Worm (Caenorhabditis elegans) whole organism, L2 larva: ENCODE data around the gene unc-9.
A peak's percentile ranks its signal among the peaks of the same experiment; 100 is the strongest.

ENCODE experiments used
- ZK546.5 ChIP-seq: sonication (generic microtip); optimal IDR thresholded peaks from 2 replicates; lab custom pipeline; 2017; ENCODE audit warnings: missing biosample characterization, missing genetic modification characterization
- fos-1 ChIP-seq: fragments of 150-350 bp; optimal IDR thresholded peaks from 2 replicates; lab custom pipeline; 2014; ENCODE audit warnings: missing biosample characterization, missing genetic modification characterization
- lin-39 ChIP-seq: fragments of 150-350 bp; optimal IDR thresholded peaks from 2 replicates; lab custom pipeline; 2014; ENCODE audit warnings: missing biosample characterization, missing genetic modification reagents, missing genetic modification characterization
- unc-39 ChIP-seq: fragments of 150-350 bp; optimal IDR thresholded peaks from 2 replicates; lab custom pipeline; 2014; ENCODE audit warnings: missing biosample characterization, missing genetic modification characterization
- zag-1 ChIP-seq: fragments of 150-350 bp; optimal IDR thresholded peaks from 2 replicates; lab custom pipeline; 2014; ENCODE audit warnings: missing biosample characterization, missing genetic modification characterization
- ztf-4 ChIP-seq: fragments of 150-350 bp; optimal IDR thresholded peaks from 2 replicates; lab custom pipeline; 2014; ENCODE audit warnings: missing biosample characterization, missing genetic modification characterization

DNA sequence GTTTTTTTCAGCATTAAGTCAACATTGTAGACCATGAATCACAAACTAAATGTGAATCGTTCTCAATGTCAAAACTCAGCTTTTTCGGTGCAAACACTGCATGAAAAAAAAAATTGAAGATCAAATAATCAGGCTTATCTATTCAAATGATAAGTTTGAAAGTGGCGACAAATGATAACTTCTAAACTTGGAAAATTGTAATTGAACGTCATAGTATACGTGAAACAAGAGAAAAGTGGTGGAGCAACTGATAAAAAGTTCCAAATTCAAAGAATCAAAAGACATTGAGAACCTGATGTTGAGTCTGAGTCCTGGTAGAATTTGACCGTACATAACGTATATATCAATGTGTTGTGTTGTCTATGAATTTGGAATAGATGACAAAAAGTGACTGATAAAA, 38.4 kb upstream of the unc-9 start:
- TF ChIP-seq zag-1 = no peak
- TF ChIP-seq lin-39 (tag; lab: Kevin White, UChicago) = no peak
- peak; percentile 68 for TF ChIP-seq fos-1 (tag; lab: Kevin White, UChicago)
- TF ChIP-seq unc-39 = no peak
- no peak for TF ChIP-seq ztf-4 (tag; lab: Kevin White, UChicago)
- no peak for TF ChIP-seq ZK546.5
